Worm (Caenorhabditis elegans): ENCODE results near the gene flp-18.
A peak's percentile ranks its signal among the peaks of the same experiment; 100 is the strongest.

The flp-18 gene

ce11 chrX:3051315-3051993, 33.1 kb upstream of the flp-18 start:
- TF ChIP-seq med-1 (GFP tag; optimal IDR thresholded peaks at IDR 0.05; ENCODE audit: insufficient read depth) (no peak), ztf-29 (GFP tag; IDR thresholded peaks at IDR 0.05) (no peak), T22C8.4 (GFP tag; IDR thresholded peaks at IDR 0.05) (no peak), flt-1 (GFP tag; IDR thresholded peaks at IDR 0.05) (no peak), ref-1 (GFP tag; conservative IDR thresholded peaks at IDR 0.05) (no peak), klf-2 (GFP tag; conservative IDR thresholded peaks at IDR 0.05) (no peak), cog-1 (tag; optimal IDR thresholded peaks at IDR 0.05) (no peak), tab-1 (GFP tag; IDR thresholded peaks at IDR 0.05) (no peak), ztf-23 (GFP tag; IDR thresholded peaks at IDR 0.05) (no peak)

- TF ChIP-seq med-1 (GFP tag; optimal IDR thresholded peaks at IDR 0.05; ENCODE audit: insufficient read depth) (no peak), ref-1 (GFP tag; conservative IDR thresholded peaks at IDR 0.05) (no peak), ztf-29 (GFP tag; IDR thresholded peaks at IDR 0.05) (no peak), tab-1 (GFP tag; IDR thresholded peaks at IDR 0.05) (no peak), cog-1 (tag; optimal IDR thresholded peaks at IDR 0.05) (no peak), klf-2 (GFP tag; conservative IDR thresholded peaks at IDR 0.05) (no peak), flt-1 (GFP tag; IDR thresholded peaks at IDR 0.05) (no peak), ztf-23 (GFP tag; IDR thresholded peaks at IDR 0.05) (no peak), T22C8.4 (GFP tag; IDR thresholded peaks at IDR 0.05) (no peak)
Observed at ce11 chrX:3049233-3049632, 30.9 kb upstream of the flp-18 start.

ce11 chrX:3048696-3049095, 30.3 kb upstream of the flp-18 start:
- TF ChIP-seq T22C8.4 (GFP tag; IDR thresholded peaks at IDR 0.05) (no peak), med-1 (GFP tag; optimal IDR thresholded peaks at IDR 0.05; ENCODE audit: insufficient read depth) (no peak), ztf-29 (GFP tag; IDR thresholded peaks at IDR 0.05) (no peak), tab-1 (GFP tag; IDR thresholded peaks at IDR 0.05) (no peak), flt-1 (GFP tag; IDR thresholded peaks at IDR 0.05) (no peak), ztf-23 (GFP tag; IDR thresholded peaks at IDR 0.05) (no peak), ref-1 (GFP tag; conservative IDR thresholded peaks at IDR 0.05) (no peak), cog-1 (tag; optimal IDR thresholded peaks at IDR 0.05) (no peak), klf-2 (GFP tag; conservative IDR thresholded peaks at IDR 0.05) (no peak)

ce11 chrX:3047224-3047623, 28.9 kb upstream of the flp-18 start:
- TF ChIP-seq T22C8.4 (GFP tag; IDR thresholded peaks at IDR 0.05) (no peak), ref-1 (GFP tag; conservative IDR thresholded peaks at IDR 0.05) (no peak), tab-1 (GFP tag; IDR thresholded peaks at IDR 0.05) (no peak), ztf-23 (GFP tag; IDR thresholded peaks at IDR 0.05) (no peak), ztf-29 (GFP tag; IDR thresholded peaks at IDR 0.05) (no peak), klf-2 (GFP tag; conservative IDR thresholded peaks at IDR 0.05) (no peak), cog-1 (tag; optimal IDR thresholded peaks at IDR 0.05) (no peak), med-1 (GFP tag; optimal IDR thresholded peaks at IDR 0.05; ENCODE audit: insufficient read depth) (no peak), flt-1 (GFP tag; IDR thresholded peaks at IDR 0.05) (no peak)

- TF ChIP-seq med-1 (GFP tag; optimal IDR thresholded peaks at IDR 0.05; ENCODE audit: insufficient read depth) (no peak), cog-1 (tag; optimal IDR thresholded peaks at IDR 0.05) (no peak), flt-1 (GFP tag; IDR thresholded peaks at IDR 0.05) (no peak), ztf-23 (GFP tag; IDR thresholded peaks at IDR 0.05) (no peak), T22C8.4 (GFP tag; IDR thresholded peaks at IDR 0.05) (no peak), ref-1 (GFP tag; conservative IDR thresholded peaks at IDR 0.05) (no peak), klf-2 (GFP tag; conservative IDR thresholded peaks at IDR 0.05) (no peak), ztf-29 (GFP tag; IDR thresholded peaks at IDR 0.05) (no peak), tab-1 (GFP tag; IDR thresholded peaks at IDR 0.05) (no peak)
Observed at ce11 chrX:3045466-3045865, 27.1 kb upstream of the flp-18 start, which contains the start of gene cnnm-3. TSS of gene cnnm-3 (minus strand) at chrX:3045847.

ce11 chrX:3040609-3041008, 22.3 kb upstream of the flp-18 start:
- TF ChIP-seq ztf-29 (GFP tag; IDR thresholded peaks at IDR 0.05) (no peak), tab-1 (GFP tag; IDR thresholded peaks at IDR 0.05) (no peak)

- TF ChIP-seq ztf-23 (GFP tag; IDR thresholded peaks at IDR 0.05) (no peak), ztf-29 (GFP tag; IDR thresholded peaks at IDR 0.05) (no peak), klf-2 (GFP tag; conservative IDR thresholded peaks at IDR 0.05) (no peak), flt-1 (GFP tag; IDR thresholded peaks at IDR 0.05) (no peak), T22C8.4 (GFP tag; IDR thresholded peaks at IDR 0.05) (no peak), tab-1 (GFP tag; IDR thresholded peaks at IDR 0.05) (no peak), med-1 (GFP tag; optimal IDR thresholded peaks at IDR 0.05; ENCODE audit: insufficient read depth) (no peak), ref-1 (GFP tag; conservative IDR thresholded peaks at IDR 0.05) (no peak), cog-1 (tag; optimal IDR thresholded peaks at IDR 0.05) (no peak)
Observed at ce11 chrX:3040021-3040420, 21.7 kb upstream of the flp-18 start.

- TF ChIP-seq cog-1 (tag; optimal IDR thresholded peaks at IDR 0.05) (peak; percentile 92), med-1 (GFP tag; optimal IDR thresholded peaks at IDR 0.05; ENCODE audit: insufficient read depth) (peak; percentile 79), klf-2 (GFP tag; conservative IDR thresholded peaks at IDR 0.05) (peak; percentile 95), T22C8.4 (GFP tag; IDR thresholded peaks at IDR 0.05) (peak; percentile 94), flt-1 (GFP tag; IDR thresholded peaks at IDR 0.05) (peak; percentile 97), tab-1 (GFP tag; IDR thresholded peaks at IDR 0.05) (peak; percentile 97), ztf-29 (GFP tag; IDR thresholded peaks at IDR 0.05) (peak; percentile 96), ref-1 (GFP tag; conservative IDR thresholded peaks at IDR 0.05) (peak; percentile 92), ztf-23 (GFP tag; IDR thresholded peaks at IDR 0.05) (peak; percentile 98)
Observed at ce11 chrX:3035972-3036379, 17.6 kb upstream of the flp-18 start.

- TF ChIP-seq klf-2 (GFP tag; conservative IDR thresholded peaks at IDR 0.05): no peak
- TF ChIP-seq T22C8.4 (GFP tag; IDR thresholded peaks at IDR 0.05): no peak
- no peak for TF ChIP-seq ztf-23 (GFP tag; IDR thresholded peaks at IDR 0.05)
- no peak for TF ChIP-seq ztf-29 (GFP tag; IDR thresholded peaks at IDR 0.05)
- TF ChIP-seq ref-1 (GFP tag; conservative IDR thresholded peaks at IDR 0.05): no peak
- no peak for TF ChIP-seq med-1 (GFP tag; optimal IDR thresholded peaks at IDR 0.05; ENCODE audit: insufficient read depth)
- no peak for TF ChIP-seq cog-1 (tag; optimal IDR thresholded peaks at IDR 0.05)
- no peak for TF ChIP-seq tab-1 (GFP tag; IDR thresholded peaks at IDR 0.05)
- TF ChIP-seq flt-1 (GFP tag; IDR thresholded peaks at IDR 0.05): no peak
Observed at ce11 chrX:3034203-3034602, 15.8 kb upstream of the flp-18 start, which contains the start of gene M02F4.2. TSS of gene M02F4.2 (minus strand) at chrX:3034303.
